Fruit fly (Drosophila melanogaster): ENCODE results near the gene betaNACtes2.
A peak's percentile ranks its signal among the peaks of the same experiment; 100 is the strongest.
"Not testable (repeated sequence)": the region's sequence is repeated elsewhere in the genome, so short reads cannot be mapped to it uniquely, and the experiment has no call there.

Gene betaNACtes2

dm6 chrX:14321963-14322362, 6.6 kb upstream of the betaNACtes2 start, which contains the start of gene dpr8 (continued):
- TF ChIP-seq CG12104 (GFP tag; optimal IDR thresholded peaks at IDR 0.05) (no peak), gcm (GFP tag; optimal IDR thresholded peaks at IDR 0.05) (no peak), ttk (GFP tag; IDR thresholded peaks at IDR 0.05) (no peak), Deaf1 (tag; optimal IDR thresholded peaks at IDR 0.05) (peak; percentile 99), cato (GFP tag; optimal IDR thresholded peaks at IDR 0.05; ENCODE audit: borderline replicate concordance) (no peak), org-1 (GFP tag; optimal IDR thresholded peaks at IDR 0.05) (no peak), B-H1 (GFP tag; IDR thresholded peaks at IDR 0.05) (no peak), CG9437 (GFP tag; optimal IDR thresholded peaks at IDR 0.05) (no peak)

- not testable (repeated sequence) for TF ChIP-seq CG6254 (GFP tag; optimal IDR thresholded peaks at IDR 0.05); Atf3 (GFP tag; optimal IDR thresholded peaks at IDR 0.05); CG1603 (tag; optimal IDR thresholded peaks at IDR 0.05)
Observed at dm6 chrX:14317050-14317449, 1.7 kb upstream of the betaNACtes2 start, which contains the start of gene betaNACtes6. betaNACtes6 (minus strand) TSS chrX:14317150.

dm6 chrX:14289293-14289692, 26.1 kb downstream of the betaNACtes2 start, which contains the start of gene CG9400:
CG9400 (minus strand) TSS chrX:14289393.
- no peak for TF ChIP-seq ro (GFP tag; IDR thresholded peaks at IDR 0.05)
- TF ChIP-seq wek (GFP tag; optimal IDR thresholded peaks at IDR 0.05): no peak
- no peak for TF ChIP-seq CG8281 (tag; optimal IDR thresholded peaks at IDR 0.05)
- TF ChIP-seq C15 (GFP tag; IDR thresholded peaks at IDR 0.05): no peak
- no peak for TF ChIP-seq CG1832 (GFP tag; optimal IDR thresholded peaks at IDR 0.05)
- no peak for TF ChIP-seq knrl (GFP tag; IDR thresholded peaks at IDR 0.05; ENCODE audit: partially characterized antibody)
- TF ChIP-seq Chrac-16 (GFP tag; optimal IDR thresholded peaks at IDR 0.05): no peak
- TF ChIP-seq CG18619 (GFP tag; optimal IDR thresholded peaks at IDR 0.05): no peak
- TF ChIP-seq toy (GFP tag; IDR thresholded peaks at IDR 0.05): no peak
- TF ChIP-seq CG8765 (GFP tag; IDR thresholded peaks at IDR 0.05): no peak
- TF ChIP-seq Jarid2 (GFP tag; optimal IDR thresholded peaks at IDR 0.05): no peak
- TF ChIP-seq so (GFP tag; IDR thresholded peaks at IDR 0.05): no peak
- TF ChIP-seq Drgx (GFP tag; IDR thresholded peaks at IDR 0.05): no peak
- TF ChIP-seq Asciz (GFP tag; optimal IDR thresholded peaks at IDR 0.05): no peak
- no peak for TF ChIP-seq CG4730 (GFP tag; IDR thresholded peaks at IDR 0.05)

dm6 chrX:14277435-14277834, 37.9 kb downstream of the betaNACtes2 start, which contains the start of gene Muc12Ea:
Muc12Ea (plus strand) TSS chrX:14277735.
- TF ChIP-seq fd96Cb (tag; optimal IDR thresholded peaks at IDR 0.05) (no peak), CG9797 (GFP tag; optimal IDR thresholded peaks at IDR 0.05) (no peak), Med (GFP tag) (peak; percentile 36)

- TF ChIP-seq ind (GFP tag; optimal IDR thresholded peaks at IDR 0.05) (no peak), CG15514 (GFP tag; optimal IDR thresholded peaks at IDR 0.05) (peak; percentile 95), sqz (GFP tag; optimal IDR thresholded peaks at IDR 0.05) (peak; percentile 2), Side (GFP tag; optimal IDR thresholded peaks at IDR 0.05) (no peak), CG14860 (GFP tag; IDR thresholded peaks at IDR 0.05; ENCODE audit: partially characterized antibody) (no peak), Med (GFP tag) (peak; percentile 7), CrebB (tag; optimal IDR thresholded peaks at IDR 0.05) (no peak), Dref (GFP tag; IDR thresholded peaks at IDR 0.05) (0 out of 2 replicates have a peak, but pooled peaks have one; percentile 6), Lpt (GFP tag; optimal IDR thresholded peaks at IDR 0.05) (no peak), Ets65A (GFP tag) (peak; percentile 27), ewg (GFP tag; optimal IDR thresholded peaks at IDR 0.05) (peak; percentile 94), CG1603 (tag; optimal IDR thresholded peaks at IDR 0.05) (no peak), onecut (GFP tag; IDR thresholded peaks at IDR 0.05) (peak; percentile 81), nmo (GFP tag; optimal IDR thresholded peaks at IDR 0.05) (no peak), CG18599 (GFP tag; optimal IDR thresholded peaks at IDR 0.05) (no peak), pzg (GFP tag; optimal IDR thresholded peaks at IDR 0.05) (peak; percentile 23), Ada2b (GFP tag; IDR thresholded peaks at IDR 0.05) (no peak), Atf-2 (GFP tag; optimal IDR thresholded peaks at IDR 0.05) (no peak), CG14014 (GFP tag; IDR thresholded peaks at IDR 0.05) (no peak)
Observed at dm6 chrX:14266075-14266474, 49.3 kb downstream of the betaNACtes2 start, which contains the start of the genes CG13404 and na. CG13404 (minus strand) TSS chrX:14266250. na (plus strand) TSS chrX:14266367.
